Fruit fly (Drosophila melanogaster): ENCODE data around the gene CG12985.

CG12985 gene

dm6 chrX:17845820-17846379 lies 37.6 kb upstream of the CG12985 start (continued):
- TF ChIP-seq CG1792 (GFP tag; optimal IDR thresholded peaks at IDR 0.05) = no peak
- TF ChIP-seq CG15479 (GFP tag; optimal IDR thresholded peaks at IDR 0.05) = peak; percentile 55
- no peak for TF ChIP-seq Lpt (GFP tag; optimal IDR thresholded peaks at IDR 0.05)
- TF ChIP-seq CG3995 (GFP tag; optimal IDR thresholded peaks at IDR 0.05) = peak; percentile 1

dm6 chrX:17850179-17850578 lies 33.3 kb upstream of the CG12985 start, which contains the start of the genes CG15814 and Spt7:
TSS of gene CG15814 (minus strand) at chrX:17850342.
TSS of gene Spt7 (plus strand) at chrX:17850460.
- TF ChIP-seq Neu2 (GFP tag; optimal IDR thresholded peaks at IDR 0.05; ENCODE audit: borderline replicate concordance) = no peak
- TF ChIP-seq Myb (GFP tag; optimal IDR thresholded peaks at IDR 0.05) = peak; percentile 72
- peak; percentile 35 for TF ChIP-seq wek (GFP tag; optimal IDR thresholded peaks at IDR 0.05)
- TF ChIP-seq Mrtf (GFP tag; IDR thresholded peaks at IDR 0.05) = no peak
- no peak for TF ChIP-seq CG4854 (GFP tag; optimal IDR thresholded peaks at IDR 0.05)
- TF ChIP-seq Ptx1 (GFP tag; IDR thresholded peaks at IDR 0.05) = no peak
- no peak for TF ChIP-seq CG1832 (GFP tag; optimal IDR thresholded peaks at IDR 0.05)
- no peak for TF ChIP-seq CG10274 (GFP tag; optimal IDR thresholded peaks at IDR 0.05)
- no peak for TF ChIP-seq Ada2b (GFP tag; IDR thresholded peaks at IDR 0.05)
- no peak for TF ChIP-seq nom (GFP tag; optimal IDR thresholded peaks at IDR 0.05)
- no peak for TF ChIP-seq Trl (optimal IDR thresholded peaks at IDR 0.05)
- TF ChIP-seq Trl (GFP tag; optimal IDR thresholded peaks at IDR 0.05) = peak; percentile 51
- no peak for TF ChIP-seq CG9876 (GFP tag; optimal IDR thresholded peaks at IDR 0.05)
- TF ChIP-seq CG16813 (GFP tag; IDR thresholded peaks at IDR 0.05; ENCODE audit: partially characterized antibody) = peak; percentile 84
- peak; percentile 37 for TF ChIP-seq CG12236 (GFP tag; optimal IDR thresholded peaks at IDR 0.05)
- peak; percentile 15 for TF ChIP-seq CG18764 (GFP tag; optimal IDR thresholded peaks at IDR 0.05)
- TF ChIP-seq CG14860 (GFP tag; IDR thresholded peaks at IDR 0.05; ENCODE audit: partially characterized antibody) = peak; percentile 77
- peak; percentile 30 for TF ChIP-seq ems (GFP tag; optimal IDR thresholded peaks at IDR 0.05)
- TF ChIP-seq onecut (GFP tag; IDR thresholded peaks at IDR 0.05) = peak; percentile 16; the same call in 1 of the 2 replicates
- TF ChIP-seq fd3F (GFP tag; optimal IDR thresholded peaks at IDR 0.05) = peak; percentile 12
- no peak for TF ChIP-seq stc (GFP tag; IDR thresholded peaks at IDR 0.05)
- no peak for TF ChIP-seq peb (GFP tag; IDR thresholded peaks at IDR 0.05)
- TF ChIP-seq HHEX (GFP tag; optimal IDR thresholded peaks at IDR 0.05) = peak; percentile 30
- no peak for TF ChIP-seq az2 (GFP tag; optimal IDR thresholded peaks at IDR 0.05)
- TF ChIP-seq zf30C (GFP tag; optimal IDR thresholded peaks at IDR 0.05) = no peak
- TF ChIP-seq CG31365 (tag; optimal IDR thresholded peaks at IDR 0.05) = no peak
- peak; percentile 11 to 32 for TF ChIP-seq dpn (GFP tag; optimal IDR thresholded peaks at IDR 0.05)
- no peak for TF ChIP-seq nau (GFP tag; optimal IDR thresholded peaks at IDR 0.05)
- TF ChIP-seq D19B (GFP tag; optimal IDR thresholded peaks at IDR 0.05) = no peak
- no peak for TF ChIP-seq pho (GFP tag; optimal IDR thresholded peaks at IDR 0.05)
- TF ChIP-seq CG31388 (GFP tag; optimal IDR thresholded peaks at IDR 0.05) = no peak
- no peak for TF ChIP-seq fd102C (GFP tag; optimal IDR thresholded peaks at IDR 0.05)
- TF ChIP-seq ssp (GFP tag; IDR thresholded peaks at IDR 0.05) = no peak
- no peak for TF ChIP-seq Fer2 (tag; optimal IDR thresholded peaks at IDR 0.05)
- no peak for TF ChIP-seq CG10321 (GFP tag; IDR thresholded peaks at IDR 0.05)
- TF ChIP-seq CG16779 (GFP tag; IDR thresholded peaks at IDR 0.05) = no peak
- TF ChIP-seq CG11504 (tag; optimal IDR thresholded peaks at IDR 0.05) = no peak
- TF ChIP-seq pzg (GFP tag; optimal IDR thresholded peaks at IDR 0.05) = peak; percentile 85
- TF ChIP-seq CG17802 (tag; optimal IDR thresholded peaks at IDR 0.05) = no peak
- no peak for TF ChIP-seq p53 (GFP tag; optimal IDR thresholded peaks at IDR 0.05)
- no peak for TF ChIP-seq Oli (tag; optimal IDR thresholded peaks at IDR 0.05)
- peak; percentile 6 for TF ChIP-seq maf-S (GFP tag; optimal IDR thresholded peaks at IDR 0.05)
- peak; percentile 6 for TF ChIP-seq repo (GFP tag; optimal IDR thresholded peaks at IDR 0.05)
- no peak for TF ChIP-seq Spps (tag; optimal IDR thresholded peaks at IDR 0.05)
- peak; percentile 50 for TF ChIP-seq Mad (GFP tag; optimal IDR thresholded peaks at IDR 0.05)
- no peak for TF ChIP-seq Nf-YB (GFP tag; optimal IDR thresholded peaks at IDR 0.05)

Data from whole organism, embryonic.